Worm (Caenorhabditis elegans) whole organism, midembryonic: ENCODE data around the gene igdb-3.

ENCODE experiments used
- cog-1 ChIP-seq: sonication (generic microtip); optimal IDR thresholded peaks from 2 replicates; lab custom pipeline; 2016; ENCODE audit warnings: missing genetic modification characterization, missing compliant biosample characterization
- flt-1 ChIP-seq: fragments of 200-800 bp; sonication (Bioruptor generic); IDR thresholded peaks from 2 replicates; pipeline ENCODE4 v1.3.6; 2022; ENCODE audit warnings: missing genetic modification characterization, missing compliant biosample characterization
- klf-2 ChIP-seq: fragments of 200-800 bp; sonication (Bioruptor generic); conservative IDR thresholded peaks from 2 replicates; pipeline ENCODE4 v1.3.6; 2022; ENCODE audit warnings: missing genetic modification reagents, missing genetic modification characterization, missing compliant biosample characterization
- med-1 ChIP-seq: sonication (generic microtip); optimal IDR thresholded peaks from 2 replicates; lab custom pipeline; 2017; ENCODE audit warnings: missing genetic modification characterization, mild to moderate bottlenecking, missing compliant biosample characterization, antibody characterized with exemption, missing genetic modification reagents; ENCODE audit not compliant: insufficient read depth
- ref-1 ChIP-seq: fragments of 200-800 bp; sonication (Bioruptor generic); conservative IDR thresholded peaks from 2 replicates; pipeline ENCODE4 v1.3.6; 2022; ENCODE audit warnings: missing genetic modification reagents, missing genetic modification characterization, missing compliant biosample characterization
- tab-1 ChIP-seq: fragments of 200-800 bp; sonication (Bioruptor generic); IDR thresholded peaks from 2 replicates; pipeline ENCODE4 v1.3.6; 2022; ENCODE audit warnings: missing genetic modification characterization, missing compliant biosample characterization
- ztf-23 ChIP-seq: fragments of 200-800 bp; sonication (Bioruptor generic); IDR thresholded peaks from 2 replicates; pipeline ENCODE4 v1.3.6; 2022; ENCODE audit warnings: missing genetic modification reagents, missing genetic modification characterization, missing compliant biosample characterization
- ztf-29 ChIP-seq: fragments of 200-800 bp; sonication (Bioruptor generic); IDR thresholded peaks from 2 replicates; pipeline ENCODE4 v1.3.6; 2022; ENCODE audit warnings: missing genetic modification reagents, missing genetic modification characterization, missing compliant biosample characterization

- no peak for TF ChIP-seq med-1 (GFP tag; lab: Kevin White, UChicago)
- TF ChIP-seq klf-2 (GFP tag; lab: Robert Waterston, UW), result no peak
- TF ChIP-seq tab-1 (GFP tag; lab: Robert Waterston, UW), result no peak
- TF ChIP-seq flt-1 (GFP tag; lab: Robert Waterston, UW), result no peak
- no peak for TF ChIP-seq ztf-23
- no peak for TF ChIP-seq ztf-29 (GFP tag; lab: Robert Waterston, UW)
- no peak for TF ChIP-seq cog-1 (tag; lab: Kevin White, UChicago)
- TF ChIP-seq ref-1 (GFP tag; lab: Robert Waterston, UW), result no peak
These were observed 27.5 kb upstream of the igdb-3 start, which contains the start of gene C03B1.10 for ce11 chrX:6357772-6358171.
